Worm (Caenorhabditis elegans): ENCODE data around the gene F10C1.9.

ce11 chrII:5727707-5728106 lies 17.4 kb downstream of the F10C1.9 start, which contains the start of gene rab-3:
- TF ChIP-seq ama-1 (optimal IDR thresholded peaks at IDR 0.05) (no peak), ces-1 (GFP tag; optimal IDR thresholded peaks at IDR 0.05) (peak; percentile 57), ztf-11 (tag; optimal IDR thresholded peaks at IDR 0.05) (no peak), ceh-82 (tag; optimal IDR thresholded peaks at IDR 0.05) (peak in 1 of 3 experiments; percentile 11), nhr-47 (tag; optimal IDR thresholded peaks at IDR 0.05) (no peak)
